Worm (Caenorhabditis elegans) whole organism, young adult: ENCODE results near the gene E02H1.6.
A peak's percentile ranks its signal among the peaks of the same experiment; 100 is the strongest.

Experiments
- B0336.3 ChIP-seq: fragments of 200-800 bp; sonication (Bioruptor generic); IDR thresholded peaks from 2 replicates; pipeline ENCODE4 v1.3.6; 2022; ENCODE audit warnings: missing genetic modification characterization, missing compliant biosample characterization
- D2030.7 ChIP-seq: fragments of 200-800 bp; sonication (Bioruptor generic); IDR thresholded peaks from 2 replicates; pipeline ENCODE4 v1.3.6; 2022; ENCODE audit warnings: missing genetic modification reagents, missing genetic modification characterization, missing compliant biosample characterization
- F33H1.4 ChIP-seq: fragments of 200-800 bp; sonication (Bioruptor generic); IDR thresholded peaks from 2 replicates; pipeline ENCODE4 v1.3.6; 2022; ENCODE audit warnings: missing genetic modification reagents, missing genetic modification characterization, missing compliant biosample characterization
- Y53G8AR.9 ChIP-seq: fragments of 200-800 bp; sonication (Bioruptor generic); conservative IDR thresholded peaks from 2 replicates; pipeline ENCODE4 v1.3.6; 2022; ENCODE audit warnings: missing genetic modification reagents, missing genetic modification characterization, missing compliant biosample characterization
- Y95B8A.8 ChIP-seq: fragments of 200-800 bp; sonication (Bioruptor generic); IDR thresholded peaks from 2 replicates; pipeline ENCODE4 v1.3.6; 2022; ENCODE audit warnings: missing genetic modification reagents, missing genetic modification characterization, missing compliant biosample characterization
- aptf-2 ChIP-seq: fragments of 200-800 bp; sonication (Bioruptor generic); conservative IDR thresholded peaks from 2 replicates; pipeline ENCODE4 v1.3.6; 2022; ENCODE audit warnings: missing genetic modification reagents, missing genetic modification characterization, missing compliant biosample characterization
- attf-5 ChIP-seq: fragments of 200-800 bp; sonication (Bioruptor generic); optimal IDR thresholded peaks from 2 replicates; lab custom pipeline; 2018; ENCODE audit warnings: mild to moderate bottlenecking, missing genetic modification characterization, missing compliant biosample characterization
- bed-1 ChIP-seq: fragments of 200-800 bp; sonication (Bioruptor generic); IDR thresholded peaks from 2 replicates; pipeline ENCODE4 v1.3.6; 2022; ENCODE audit warnings: missing genetic modification reagents, missing genetic modification characterization, missing compliant biosample characterization
- bed-2 ChIP-seq: fragments of 200-800 bp; sonication (Bioruptor generic); IDR thresholded peaks from 2 replicates; pipeline ENCODE4 v1.3.6; 2022; ENCODE audit warnings: missing genetic modification reagents, missing genetic modification characterization, missing compliant biosample characterization
- ceh-27 ChIP-seq: fragments of 200-800 bp; sonication (Bioruptor generic); optimal IDR thresholded peaks from 2 replicates; lab custom pipeline; 2018; ENCODE audit warnings: mild to moderate bottlenecking, missing genetic modification characterization, moderate library complexity, missing compliant biosample characterization
- ceh-58 ChIP-seq: fragments of 200-800 bp; sonication (Bioruptor generic); IDR thresholded peaks from 2 replicates; pipeline ENCODE4 v1.3.6; 2022; ENCODE audit warnings: missing genetic modification characterization, missing compliant biosample characterization
- dox-1 ChIP-seq: fragments of 200-800 bp; sonication (Bioruptor generic); IDR thresholded peaks from 2 replicates; pipeline ENCODE4 v1.3.6; 2022; ENCODE audit warnings: missing genetic modification reagents, missing genetic modification characterization, missing compliant biosample characterization
- dpl-1 ChIP-seq: fragments of 150-350 bp; optimal IDR thresholded peaks from 2 replicates; lab custom pipeline; 2014; ENCODE audit warnings: missing biosample characterization, missing genetic modification reagents, missing genetic modification characterization
- egl-44 ChIP-seq: fragments of 200-800 bp; sonication (Bioruptor generic); IDR thresholded peaks from 2 replicates; pipeline ENCODE4 v1.3.6; 2022; ENCODE audit warnings: missing genetic modification reagents, missing genetic modification characterization, missing compliant biosample characterization
- hlh-26 ChIP-seq: fragments of 200-800 bp; sonication (Bioruptor generic); conservative IDR thresholded peaks from 2 replicates; pipeline ENCODE4 v1.3.6; 2022; ENCODE audit warnings: missing genetic modification reagents, missing genetic modification characterization, missing compliant biosample characterization
- hmg-1.2 ChIP-seq: fragments of 200-800 bp; sonication (Bioruptor generic); IDR thresholded peaks from 2 replicates; pipeline ENCODE4 v1.3.6; 2022; ENCODE audit warnings: missing genetic modification reagents, missing genetic modification characterization, missing compliant biosample characterization
- let-607 ChIP-seq, 2 experiments: fragments of 200-800 bp in 1 of 2; sonication (Bioruptor generic) in 1 of 2; sonication (generic microtip) in 1 of 2; optimal IDR thresholded peaks; 2 replicates each; lab custom pipeline; 2016 to 2018; ENCODE audit warnings: mild to moderate bottlenecking in 2 of 2, missing compliant biosample characterization in 2 of 2, missing genetic modification characterization in 2 of 2, moderate library complexity in 2 of 2, missing genotype in 1 of 2
- lsl-1 ChIP-seq: fragments of 200-800 bp; sonication (Bioruptor generic); optimal IDR thresholded peaks from 2 replicates; lab custom pipeline; 2018; ENCODE audit warnings: mild to moderate bottlenecking, missing genetic modification characterization, moderate library complexity, missing compliant biosample characterization
- madf-3 ChIP-seq: fragments of 200-800 bp; sonication (Bioruptor generic); IDR thresholded peaks from 2 replicates; pipeline ENCODE4 v1.3.6; 2022; ENCODE audit warnings: missing genetic modification reagents, missing genetic modification characterization, missing compliant biosample characterization
- madf-6 ChIP-seq: fragments of 200-800 bp; sonication (Bioruptor generic); IDR thresholded peaks from 2 replicates; pipeline ENCODE4 v1.3.6; 2022; ENCODE audit warnings: missing genetic modification reagents, missing genetic modification characterization, missing compliant biosample characterization
- madf-8 ChIP-seq: fragments of 200-800 bp; sonication (Bioruptor generic); conservative IDR thresholded peaks from 2 replicates; pipeline ENCODE4 v1.3.6; 2022; ENCODE audit warnings: missing genetic modification reagents, missing genetic modification characterization, missing compliant biosample characterization
- mcd-1 ChIP-seq: fragments of 200-800 bp; sonication (Bioruptor generic); IDR thresholded peaks from 2 replicates; pipeline ENCODE4 v1.3.6; 2022; ENCODE audit warnings: missing genetic modification reagents, missing genetic modification characterization, missing compliant biosample characterization
- mes-4 ChIP-seq: sonication (generic microtip); optimal IDR thresholded peaks from 2 replicates; lab custom pipeline; 2016; ENCODE audit warnings: missing genotype, missing genetic modification characterization, missing compliant biosample characterization
- mxl-1 ChIP-seq: sonication (generic microtip); optimal IDR thresholded peaks from 2 replicates; lab custom pipeline; 2016; ENCODE audit warnings: missing genetic modification characterization, missing compliant biosample characterization
- nfya-1 ChIP-seq: sonication (generic microtip); optimal IDR thresholded peaks from 2 replicates; lab custom pipeline; 2017; ENCODE audit warnings: antibody characterized with exemption, missing compliant biosample characterization, missing genetic modification characterization, borderline replicate concordance; ENCODE audit not compliant: insufficient read depth
- nhr-120 ChIP-seq: fragments of 200-800 bp; sonication (Bioruptor generic); IDR thresholded peaks from 2 replicates; pipeline ENCODE4 v1.3.6; 2022; ENCODE audit warnings: missing genetic modification characterization, missing compliant biosample characterization
- nhr-179 ChIP-seq: sonication (generic microtip); optimal IDR thresholded peaks from 2 replicates; lab custom pipeline; 2016; ENCODE audit warnings: mild to moderate bottlenecking, missing genetic modification characterization, missing compliant biosample characterization
- nhr-80 ChIP-seq: sonication (generic microtip); optimal IDR thresholded peaks from 2 replicates; lab custom pipeline; 2016; ENCODE audit warnings: missing genetic modification characterization, missing compliant biosample characterization
- snpc-1.3 ChIP-seq: sonication (generic microtip); optimal IDR thresholded peaks from 2 replicates; lab custom pipeline; 2017; ENCODE audit warnings: missing genetic modification characterization, mild to moderate bottlenecking, missing compliant biosample characterization, antibody characterized with exemption, moderate library complexity, missing genotype, missing genetic modification reagents; ENCODE audit not compliant: insufficient read depth
- snpc-4 ChIP-seq, 5 experiments: fragments of 150-350 bp in 1 of 5; sonication (generic microtip) in 4 of 5; optimal IDR thresholded peaks; 2 replicates each; lab custom pipeline; 2014 to 2018; ENCODE audit warnings: missing genetic modification characterization in 5 of 5, missing biosample characterization in 3 of 5, antibody characterized with exemption in 2 of 5, mild to moderate bottlenecking in 2 of 5, missing compliant biosample characterization in 2 of 5, missing genotype in 2 of 5, moderate library complexity in 2 of 5, missing genetic modification reagents in 1 of 5
- somi-1 ChIP-seq: fragments of 200-800 bp; sonication (Bioruptor generic); optimal IDR thresholded peaks from 2 replicates; lab custom pipeline; 2018; ENCODE audit warnings: mild to moderate bottlenecking, missing genetic modification characterization, missing compliant biosample characterization
- xnd-1 ChIP-seq: sonication (generic microtip); optimal IDR thresholded peaks from 2 replicates; lab custom pipeline; 2016; ENCODE audit warnings: missing genotype, missing genetic modification reagents, missing genetic modification characterization, missing compliant biosample characterization
- ztf-18 ChIP-seq: sonication (generic microtip); optimal IDR thresholded peaks from 2 replicates; lab custom pipeline; 2016; ENCODE audit warnings: missing genotype, mild to moderate bottlenecking, missing genetic modification characterization, missing compliant biosample characterization
- ztf-25 ChIP-seq: fragments of 200-800 bp; sonication (Bioruptor generic); IDR thresholded peaks from 2 replicates; pipeline ENCODE4 v1.3.6; 2022; ENCODE audit warnings: missing genetic modification reagents, missing genetic modification characterization, missing compliant biosample characterization
- ztf-28 ChIP-seq: fragments of 200-800 bp; sonication (Bioruptor generic); IDR thresholded peaks from 2 replicates; pipeline ENCODE4 v1.3.6; 2022; ENCODE audit warnings: missing genetic modification reagents, missing genetic modification characterization, missing compliant biosample characterization

The E02H1.6 gene

DNA sequence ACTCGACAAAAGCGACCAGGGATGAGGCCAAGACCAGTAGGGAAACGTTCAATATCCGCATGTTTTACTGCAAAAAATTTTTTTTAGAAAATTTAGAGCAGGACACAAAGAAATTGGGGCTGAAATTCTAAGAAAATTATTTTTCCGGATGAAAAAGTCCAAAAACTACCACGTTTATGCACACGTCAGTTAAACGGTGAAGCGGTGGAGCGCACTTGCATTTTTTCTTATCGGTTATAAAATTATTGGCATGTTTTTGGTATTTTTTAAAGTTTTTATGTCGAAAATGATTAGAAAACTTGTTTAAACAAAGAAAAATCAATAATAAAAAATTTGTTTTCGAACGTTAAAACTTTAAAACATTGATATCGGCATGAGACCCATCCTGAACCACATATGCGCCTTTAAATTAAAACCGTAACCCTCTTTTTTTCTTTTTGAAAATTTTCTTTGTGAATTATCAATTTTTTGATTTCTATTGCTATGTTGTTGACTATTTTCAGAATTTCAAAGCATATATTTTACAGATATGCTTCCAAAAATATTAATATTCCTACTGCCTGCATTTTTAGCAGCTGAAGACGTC, 27.7 kb downstream of the E02H1.6 start, which contains the start of the genes dnj-20 and ZK1307.8:
dnj-20 (minus strand) TSS at position 67 of the 586 bp plus-strand sequence.
ZK1307.8 (plus strand) TSS at position 504 of the 586 bp plus-strand sequence.
- TF ChIP-seq lsl-1 (GFP tag; lab: Kevin White, UChicago) (peak; percentile 82), nhr-120 (GFP tag; lab: Robert Waterston, UW) (no peak), ztf-18 (tag; lab: Kevin White, UChicago) (no peak), madf-3 (GFP tag; lab: Robert Waterston, UW) (no peak), hlh-26 (GFP tag; lab: Robert Waterston, UW) (no peak), Y53G8AR.9 (no peak), mcd-1 (GFP tag; lab: Robert Waterston, UW) (0 out of 2 replicates have a peak, but pooled peaks have one; percentile 34), F33H1.4 (peak; percentile 81), dpl-1 (no peak), ceh-58 (GFP tag; lab: Robert Waterston, UW) (no peak), aptf-2 (GFP tag; lab: Robert Waterston, UW) (no peak), snpc-4 (GFP tag; optimal IDR thresholded peaks at IDR 0.05; lab: Kevin White, UChicago) (no peak), snpc-4 (tag; optimal IDR thresholded peaks at IDR 0.05; lab: Kevin White, UChicago) (no peak), bed-2 (no peak), D2030.7 (GFP tag; lab: Robert Waterston, UW) (peak; percentile 45; the same call in 1 of the 2 replicates), xnd-1 (tag; lab: Kevin White, UChicago) (peak; percentile 60), snpc-1.3 (tag; lab: Kevin White, UChicago) (peak; percentile 57), bed-1 (GFP tag; lab: Robert Waterston, UW) (no peak), let-607 (tag; optimal IDR thresholded peaks at IDR 0.05; lab: Kevin White, UChicago) (peak; percentile 70 to 78), mxl-1 (tag; lab: Kevin White, UChicago) (no peak), hmg-1.2 (GFP tag; lab: Robert Waterston, UW) (0 out of 2 replicates have a peak, but pooled peaks have one; percentile 5), madf-6 (GFP tag; lab: Robert Waterston, UW) (peak; percentile 83), egl-44 (GFP tag; lab: Robert Waterston, UW) (no peak), ztf-28 (GFP tag; lab: Robert Waterston, UW) (no peak), somi-1 (GFP tag; lab: Kevin White, UChicago) (no peak), ztf-25 (no peak), mes-4 (no peak), nfya-1 (tag; lab: Kevin White, UChicago) (no peak), ceh-27 (GFP tag; lab: Kevin White, UChicago) (no peak), nhr-179 (tag; lab: Kevin White, UChicago) (no peak), dox-1 (GFP tag; lab: Robert Waterston, UW) (no peak), nhr-80 (tag; lab: Kevin White, UChicago) (peak; percentile 56), madf-8 (GFP tag; lab: Robert Waterston, UW) (0 out of 2 replicates have a peak, but pooled peaks have one; percentile 12), attf-5 (GFP tag; lab: Kevin White, UChicago) (peak; percentile 1), Y95B8A.8 (GFP tag; lab: Robert Waterston, UW) (no peak)

DNA sequence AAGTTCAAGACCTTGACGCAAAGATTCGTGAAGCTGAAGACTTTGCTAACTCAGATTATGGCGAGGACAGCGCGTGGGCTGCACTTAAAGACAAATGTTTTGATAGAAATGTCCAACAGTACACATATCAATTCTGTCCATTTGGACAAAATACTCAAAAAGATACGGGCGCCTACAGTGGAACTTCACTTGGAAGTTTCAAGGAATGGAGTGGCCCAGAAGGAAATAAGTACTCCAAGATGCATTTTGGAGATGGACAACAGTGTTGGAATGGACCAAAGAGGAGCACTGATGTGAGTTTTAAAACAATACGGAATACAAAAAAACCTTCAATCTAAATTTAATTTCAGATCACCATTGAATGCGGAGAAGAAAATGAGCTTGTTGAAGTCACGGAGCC, 29.4 kb downstream of the E02H1.6 start:
- TF ChIP-seq B0336.3 (GFP tag; lab: Robert Waterston, UW): no peak
- TF ChIP-seq bed-1 (GFP tag; lab: Robert Waterston, UW): no peak
- no peak for TF ChIP-seq nhr-80 (tag; lab: Kevin White, UChicago)
